Worm (Caenorhabditis elegans) whole organism, mixed stage, embryonic: ENCODE data around the gene tftc-3.

Experiments
- M03D4.4 ChIP-seq: sonication (generic microtip); optimal IDR thresholded peaks from 2 replicates; lab custom pipeline; 2017; ENCODE audit warnings: mild to moderate bottlenecking, missing genetic modification characterization, missing compliant biosample characterization
- bed-3 ChIP-seq: fragments of 200-800 bp; sonication (Bioruptor generic); optimal IDR thresholded peaks from 3 replicates; lab custom pipeline; 2018; ENCODE audit warnings: mild to moderate bottlenecking, missing genetic modification characterization, moderate library complexity, missing compliant biosample characterization
- blmp-1 ChIP-seq: fragments of 150-350 bp; optimal IDR thresholded peaks from 2 replicates; lab custom pipeline; 2014; ENCODE audit warnings: missing biosample characterization, missing genetic modification characterization
- ceh-39 ChIP-seq: fragments of 150-350 bp; optimal IDR thresholded peaks from 2 replicates; lab custom pipeline; 2014; ENCODE audit warnings: missing biosample characterization, missing genetic modification characterization
- ceh-43 ChIP-seq: fragments of 200-800 bp; sonication (Bioruptor generic); optimal IDR thresholded peaks from 2 replicates; lab custom pipeline; 2018; ENCODE audit warnings: mild to moderate bottlenecking, missing genetic modification characterization, moderate library complexity, missing compliant biosample characterization
- ceh-83 ChIP-seq: fragments of 200-800 bp; sonication (Bioruptor generic); optimal IDR thresholded peaks from 2 replicates; lab custom pipeline; 2018; ENCODE audit warnings: mild to moderate bottlenecking, missing genetic modification characterization, missing compliant biosample characterization
- ces-1 ChIP-seq: fragments of 150-350 bp; optimal IDR thresholded peaks from 2 replicates; lab custom pipeline; 2014; ENCODE audit warnings: missing biosample characterization, missing genetic modification reagents, missing genetic modification characterization
- cnd-1 ChIP-seq: fragments of 200-800 bp; sonication (Bioruptor generic); optimal IDR thresholded peaks from 2 replicates; lab custom pipeline; 2018; ENCODE audit warnings: mild to moderate bottlenecking, missing genetic modification characterization, missing compliant biosample characterization
- drap-1 ChIP-seq: fragments of 200-800 bp; sonication (Bioruptor generic); optimal IDR thresholded peaks from 3 replicates; lab custom pipeline; 2018; ENCODE audit warnings: mild to moderate bottlenecking, missing genetic modification characterization, missing compliant biosample characterization
- elt-1 ChIP-seq: sonication (generic microtip); optimal IDR thresholded peaks from 2 replicates; lab custom pipeline; 2017; ENCODE audit warnings: missing genetic modification characterization, mild to moderate bottlenecking, missing compliant biosample characterization, antibody characterized with exemption, moderate library complexity, borderline replicate concordance; ENCODE audit not compliant: insufficient read depth
- elt-3 ChIP-seq: fragments of 150-350 bp; optimal IDR thresholded peaks from 2 replicates; lab custom pipeline; 2014; ENCODE audit warnings: missing biosample characterization, missing genetic modification characterization
- flh-1 ChIP-seq: fragments of 200-800 bp; sonication (Bioruptor generic); optimal IDR thresholded peaks from 2 replicates; lab custom pipeline; 2018; ENCODE audit warnings: mild to moderate bottlenecking, missing genetic modification characterization, moderate library complexity, missing compliant biosample characterization
- ham-2 ChIP-seq: fragments of 200-800 bp; sonication (Bioruptor generic); optimal IDR thresholded peaks from 2 replicates; lab custom pipeline; 2018; ENCODE audit warnings: mild to moderate bottlenecking, missing genetic modification characterization, missing compliant biosample characterization
- hlh-1 ChIP-seq: fragments of 150-350 bp; optimal IDR thresholded peaks from 2 replicates; lab custom pipeline; 2014; ENCODE audit warnings: missing biosample characterization, missing genetic modification reagents, missing genetic modification characterization
- lin-32 ChIP-seq: fragments of 200-800 bp; sonication (Bioruptor generic); optimal IDR thresholded peaks from 2 replicates; lab custom pipeline; 2018; ENCODE audit warnings: mild to moderate bottlenecking, missing genetic modification characterization, missing compliant biosample characterization
- lsy-2 ChIP-seq: fragments of 150-350 bp; optimal IDR thresholded peaks from 2 replicates; lab custom pipeline; 2014; ENCODE audit warnings: missing biosample characterization, missing genetic modification characterization
- mab-5 ChIP-seq: fragments of 150-350 bp; optimal IDR thresholded peaks from 2 replicates; lab custom pipeline; 2014; ENCODE audit warnings: missing biosample characterization, missing genetic modification characterization
- mep-1 ChIP-seq: fragments of 150-350 bp; optimal IDR thresholded peaks from 2 replicates; lab custom pipeline; 2017; ENCODE audit warnings: missing biosample characterization, missing genetic modification reagents, missing genetic modification characterization, inconsistent platforms
- mls-2 ChIP-seq: sonication (generic microtip); optimal IDR thresholded peaks from 2 replicates; lab custom pipeline; 2016; ENCODE audit warnings: mild to moderate bottlenecking, missing genetic modification characterization, moderate library complexity, missing compliant biosample characterization
- nhr-12 ChIP-seq: fragments of 150-350 bp; optimal IDR thresholded peaks from 2 replicates; lab custom pipeline; 2014; ENCODE audit warnings: missing biosample characterization, missing genetic modification characterization
- nhr-2 ChIP-seq: fragments of 150-350 bp; optimal IDR thresholded peaks from 2 replicates; lab custom pipeline; 2014; ENCODE audit warnings: missing biosample characterization, missing genetic modification characterization
- nhr-28 ChIP-seq: fragments of 150-350 bp; optimal IDR thresholded peaks from 2 replicates; lab custom pipeline; 2014; ENCODE audit warnings: missing biosample characterization, missing genetic modification characterization
- nhr-76 ChIP-seq: sonication (generic microtip); optimal IDR thresholded peaks from 2 replicates; lab custom pipeline; 2017; ENCODE audit warnings: missing biosample characterization, missing genetic modification characterization
- pha-4 ChIP-seq: fragments of 150-350 bp; optimal IDR thresholded peaks from 2 replicates; lab custom pipeline; 2018; ENCODE audit warnings: missing biosample characterization, missing genetic modification reagents, missing genetic modification characterization
- sem-2 ChIP-seq: fragments of 200-800 bp; sonication (Bioruptor generic); optimal IDR thresholded peaks from 2 replicates; lab custom pipeline; 2018; ENCODE audit warnings: mild to moderate bottlenecking, missing genetic modification characterization, missing compliant biosample characterization
- snpc-4 ChIP-seq: fragments of 150-350 bp; optimal IDR thresholded peaks from 2 replicates; lab custom pipeline; 2014; ENCODE audit warnings: missing biosample characterization, missing genetic modification characterization
- sptf-1 ChIP-seq: sonication (generic microtip); optimal IDR thresholded peaks from 2 replicates; lab custom pipeline; 2017; ENCODE audit warnings: mild to moderate bottlenecking, missing genetic modification characterization, moderate library complexity, missing compliant biosample characterization
- tbx-8 ChIP-seq: fragments of 200-800 bp; sonication (Bioruptor generic); optimal IDR thresholded peaks from 2 replicates; lab custom pipeline; 2018; ENCODE audit warnings: mild to moderate bottlenecking, missing genetic modification characterization, moderate library complexity, missing compliant biosample characterization
- unc-120 ChIP-seq: sonication (generic microtip); optimal IDR thresholded peaks from 2 replicates; lab custom pipeline; 2017; ENCODE audit warnings: missing genetic modification characterization, missing compliant biosample characterization; ENCODE audit not compliant: poor library complexity, severe bottlenecking
- unc-39 ChIP-seq: fragments of 150-350 bp; optimal IDR thresholded peaks from 2 replicates; lab custom pipeline; 2014; ENCODE audit warnings: missing biosample characterization, missing genetic modification characterization
- unc-62 ChIP-seq: fragments of 150-350 bp; optimal IDR thresholded peaks from 2 replicates; lab custom pipeline; 2014; ENCODE audit warnings: missing biosample characterization, missing genetic modification reagents, missing genetic modification characterization

Gene tftc-3

ce11 chrV:10221317-10221716, 11.2 kb upstream of the tftc-3 start, which contains the start of the genes fipr-5 and fipr-9:
fipr-5 (minus strand) TSS chrV:10221417.
fipr-9 (plus strand) TSS chrV:10221662.
- no peak for TF ChIP-seq tbx-8 (GFP tag; lab: Kevin White, UChicago)
- no peak for TF ChIP-seq elt-3 (tag; lab: Kevin White, UChicago)
- no peak for TF ChIP-seq cnd-1 (tag; lab: Kevin White, UChicago)
- TF ChIP-seq M03D4.4 = no peak
- no peak for TF ChIP-seq ceh-43 (GFP tag; lab: Kevin White, UChicago)
- TF ChIP-seq ces-1 (GFP tag; lab: Kevin White, UChicago) = no peak
- no peak for TF ChIP-seq lin-32 (GFP tag; lab: Kevin White, UChicago)
- no peak for TF ChIP-seq blmp-1 (tag; lab: Kevin White, UChicago)
- TF ChIP-seq drap-1 (GFP tag; lab: Kevin White, UChicago) = no peak
- TF ChIP-seq pha-4 (tag; lab: Kevin White, UChicago) = no peak
- no peak for TF ChIP-seq ham-2 (GFP tag; lab: Kevin White, UChicago)
- TF ChIP-seq nhr-2 = no peak
- TF ChIP-seq sptf-1 (tag; lab: Kevin White, UChicago) = no peak
- TF ChIP-seq nhr-28 (tag; lab: Kevin White, UChicago) = no peak
- no peak for TF ChIP-seq mab-5 (tag; lab: Kevin White, UChicago)
- TF ChIP-seq nhr-12 (tag; lab: Kevin White, UChicago) = no peak
- TF ChIP-seq unc-39 = no peak
- no peak for TF ChIP-seq hlh-1 (tag; lab: Kevin White, UChicago)
- no peak for TF ChIP-seq unc-120 (tag; lab: Kevin White, UChicago)

ce11 chrV:10220605-10221004, 10.5 kb upstream of the tftc-3 start, which contains the start of gene C12D8.13:
C12D8.13 (minus strand) TSS chrV:10220705.
- TF ChIP-seq sptf-1 (tag; lab: Kevin White, UChicago) (no peak), bed-3 (GFP tag; lab: Kevin White, UChicago) (no peak), nhr-12 (tag; lab: Kevin White, UChicago) (no peak), mep-1 (tag; lab: Kevin White, UChicago) (no peak), nhr-76 (tag; lab: Kevin White, UChicago) (no peak), snpc-4 (tag; lab: Kevin White, UChicago) (no peak), tbx-8 (GFP tag; lab: Kevin White, UChicago) (no peak), unc-62 (no peak), elt-1 (tag; lab: Kevin White, UChicago) (no peak), hlh-1 (tag; lab: Kevin White, UChicago) (no peak), mls-2 (tag; lab: Kevin White, UChicago) (no peak), unc-120 (tag; lab: Kevin White, UChicago) (no peak), ces-1 (GFP tag; lab: Kevin White, UChicago) (no peak)

ce11 chrV:10216724-10217123, 6.6 kb upstream of the tftc-3 start, which contains the start of gene ZK856.14:
ZK856.14 (plus strand) TSS chrV:10217024.
- TF ChIP-seq nhr-2 (no peak), mep-1 (tag; lab: Kevin White, UChicago) (no peak), unc-62 (no peak), unc-120 (tag; lab: Kevin White, UChicago) (no peak), ces-1 (GFP tag; lab: Kevin White, UChicago) (no peak), flh-1 (GFP tag; lab: Kevin White, UChicago) (no peak)

ce11 chrV:10212627-10213026, 2.5 kb upstream of the tftc-3 start, which contains the start of gene hpo-40:
hpo-40 (plus strand) TSS chrV:10212927.
- TF ChIP-seq nhr-76 (tag; lab: Kevin White, UChicago) = no peak
- TF ChIP-seq lsy-2 (tag; lab: Kevin White, UChicago) = no peak
- TF ChIP-seq nhr-12 (tag; lab: Kevin White, UChicago) = no peak
- no peak for TF ChIP-seq ces-1 (GFP tag; lab: Kevin White, UChicago)
- TF ChIP-seq blmp-1 (tag; lab: Kevin White, UChicago) = no peak
- TF ChIP-seq elt-3 (tag; lab: Kevin White, UChicago) = no peak
- TF ChIP-seq sem-2 (GFP tag; lab: Kevin White, UChicago) = no peak
- no peak for TF ChIP-seq ceh-83 (GFP tag; lab: Kevin White, UChicago)
- TF ChIP-seq ceh-39 = no peak
- TF ChIP-seq, all 35 proteins: peak for 0
